Worm (Caenorhabditis elegans): ENCODE data around the gene jmjd-1.1.

ce11 chrII:11830601-11831000, 24.2 kb downstream of the jmjd-1.1 start:
- TF ChIP-seq zag-1 (tag; optimal IDR thresholded peaks at IDR 0.05) (no peak), egl-27 (tag; optimal IDR thresholded peaks at IDR 0.05) (no peak), nhr-237 (tag; optimal IDR thresholded peaks at IDR 0.05) (no peak), ama-1 (optimal IDR thresholded peaks at IDR 0.05) (no peak), ztf-11 (tag; optimal IDR thresholded peaks at IDR 0.05) (no peak), nhr-11 (tag; optimal IDR thresholded peaks at IDR 0.05) (no peak), nhr-76 (tag; optimal IDR thresholded peaks at IDR 0.05) (no peak), elt-1 (tag; optimal IDR thresholded peaks at IDR 0.05) (no peak), aly-2 (tag; optimal IDR thresholded peaks at IDR 0.05) (no peak), unc-39 (tag; optimal IDR thresholded peaks at IDR 0.05) (no peak), nhr-77 (tag; optimal IDR thresholded peaks at IDR 0.05) (no peak), fkh-10 (GFP tag; optimal IDR thresholded peaks at IDR 0.05) (no peak), lin-39 (tag; optimal IDR thresholded peaks at IDR 0.05) (no peak)

Measured in whole organism, L3 larva.